Comparison of ENCODE assay signal across 1 fruit fly cellular context in genomic region chr2L:4971329-4971798, dm6.
TF ChIP-seq lines count a peak whose summit lies in the region.

Gene CG14043, plus strand, starts transcription at chr2L:4971702.

TF ChIP-seq in whole organism, embryonic, 481 proteins besides CTCF, POLR2A, EP300 and RAD21 (continued from another document and continues in another):
- TF ChIP-seq zfh1 (GFP tag; IDR thresholded peaks at IDR 0.05; lab: Robert Waterston, UW), result no peak
- no peak for TF ChIP-seq tgo (GFP tag; IDR thresholded peaks at IDR 0.05; lab: Robert Waterston, UW)
- TF ChIP-seq peb (GFP tag; IDR thresholded peaks at IDR 0.05; lab: Robert Waterston, UW), result no peak
- no peak for TF ChIP-seq CG6689 (GFP tag; IDR thresholded peaks at IDR 0.05; lab: Robert Waterston, UW)
- TF ChIP-seq lbe (GFP tag; optimal IDR thresholded peaks at IDR 0.05; lab: Kevin White, UChicago), result no peak
- peak; percentile 36 for TF ChIP-seq Bteb2 (GFP tag; optimal IDR thresholded peaks at IDR 0.05; lab: Kevin White, UChicago)
- TF ChIP-seq Blimp-1 (GFP tag; optimal IDR thresholded peaks at IDR 0.05; lab: Kevin White, UChicago), result no peak
- no peak for TF ChIP-seq CG13296 (GFP tag; optimal IDR thresholded peaks at IDR 0.05; lab: Kevin White, UChicago)
- peak; percentile 59 for TF ChIP-seq slbo (GFP tag; IDR thresholded peaks at IDR 0.05; lab: Robert Waterston, UW)
- TF ChIP-seq CG10267 (tag; optimal IDR thresholded peaks at IDR 0.05; lab: Kevin White, UChicago), result peak; percentile 68
- no peak for TF ChIP-seq prd (optimal IDR thresholded peaks at IDR 0.05; lab: Kevin White, UChicago)
- peak; percentile 54; the same call in 2 of the 3 replicates for TF ChIP-seq prd (GFP tag; IDR thresholded peaks at IDR 0.05; lab: Robert Waterston, UW)
- no peak for TF ChIP-seq CG2678 (tag; optimal IDR thresholded peaks at IDR 0.05; lab: Kevin White, UChicago)
- peak; percentile 2 for TF ChIP-seq CG15479 (GFP tag; optimal IDR thresholded peaks at IDR 0.05; lab: Kevin White, UChicago)
- TF ChIP-seq CG13424 (tag; optimal IDR thresholded peaks at IDR 0.05; lab: Kevin White, UChicago), result peak; percentile 42
- no peak for TF ChIP-seq p53 (GFP tag; optimal IDR thresholded peaks at IDR 0.05; lab: Kevin White, UChicago)
- no peak for TF ChIP-seq dati (GFP tag; IDR thresholded peaks at IDR 0.05; lab: Robert Waterston, UW)
- TF ChIP-seq Dbx (GFP tag; IDR thresholded peaks at IDR 0.05; lab: Robert Waterston, UW), result no peak
- TF ChIP-seq CG4854 (GFP tag; optimal IDR thresholded peaks at IDR 0.05; lab: Kevin White, UChicago), result no peak
- TF ChIP-seq dysf (GFP tag; IDR thresholded peaks at IDR 0.05; lab: Robert Waterston, UW), result no peak
- no peak for TF ChIP-seq Abd-B (GFP tag; optimal IDR thresholded peaks at IDR 0.05; lab: Kevin White, UChicago)
- no peak for TF ChIP-seq Tbp (GFP tag; optimal IDR thresholded peaks at IDR 0.05; lab: Kevin White, UChicago)
- TF ChIP-seq CG16779 (GFP tag; IDR thresholded peaks at IDR 0.05; lab: Robert Waterston, UW), result no peak
- no peak for TF ChIP-seq PHDP (tag; optimal IDR thresholded peaks at IDR 0.05; lab: Kevin White, UChicago)
- TF ChIP-seq CG8924 (tag; optimal IDR thresholded peaks at IDR 0.05; lab: Kevin White, UChicago), result peak; percentile 66
- TF ChIP-seq Fer1 (GFP tag; optimal IDR thresholded peaks at IDR 0.05; lab: Kevin White, UChicago), result no peak
- TF ChIP-seq hb (GFP tag; IDR thresholded peaks at IDR 0.05; lab: Robert Waterston, UW; ENCODE audit: partially characterized antibody), result no peak
- TF ChIP-seq gsb (GFP tag; IDR thresholded peaks at IDR 0.05; lab: Robert Waterston, UW), result no peak
- TF ChIP-seq B-H1 (GFP tag; IDR thresholded peaks at IDR 0.05; lab: Robert Waterston, UW), result no peak
- no peak for TF ChIP-seq CG6272 (GFP tag; IDR thresholded peaks at IDR 0.05; lab: Robert Waterston, UW)
- TF ChIP-seq mam (GFP tag; optimal IDR thresholded peaks at IDR 0.05; lab: Kevin White, UChicago), result peak; percentile 36
- TF ChIP-seq CG18262 (tag; optimal IDR thresholded peaks at IDR 0.05; lab: Kevin White, UChicago), result peak; percentile 31
- TF ChIP-seq Deaf1 (tag; optimal IDR thresholded peaks at IDR 0.05; lab: Kevin White, UChicago), result no peak
- no peak for TF ChIP-seq cato (GFP tag; optimal IDR thresholded peaks at IDR 0.05; lab: Kevin White, UChicago; ENCODE audit: borderline replicate concordance)
- TF ChIP-seq bowl (GFP tag; IDR thresholded peaks at IDR 0.05; lab: Robert Waterston, UW), result no peak
- no peak for TF ChIP-seq sr (GFP tag; IDR thresholded peaks at IDR 0.05; lab: Robert Waterston, UW)
- TF ChIP-seq Six4 (GFP tag; optimal IDR thresholded peaks at IDR 0.05; lab: Kevin White, UChicago), result no peak
- peak in 1 of 2 experiments; percentile 38 for TF ChIP-seq dpn (GFP tag; optimal IDR thresholded peaks at IDR 0.05; lab: Kevin White, UChicago)
- TF ChIP-seq ci (GFP tag; IDR thresholded peaks at IDR 0.05; lab: Robert Waterston, UW), result no peak
- TF ChIP-seq Atf6 (GFP tag; IDR thresholded peaks at IDR 0.05; lab: Robert Waterston, UW), result no peak
- peak; percentile 78 for TF ChIP-seq Dp (GFP tag; optimal IDR thresholded peaks at IDR 0.05; lab: Kevin White, UChicago)
- TF ChIP-seq sc (optimal IDR thresholded peaks at IDR 0.05; lab: Kevin White, UChicago), result no peak
- no peak for TF ChIP-seq sc (GFP tag; optimal IDR thresholded peaks at IDR 0.05; lab: Kevin White, UChicago)
- TF ChIP-seq CG1832 (GFP tag; optimal IDR thresholded peaks at IDR 0.05; lab: Kevin White, UChicago), result no peak
- peak; percentile 55 for TF ChIP-seq CG2116 (GFP tag; optimal IDR thresholded peaks at IDR 0.05; lab: Kevin White, UChicago)
- TF ChIP-seq Doc3 (GFP tag; IDR thresholded peaks at IDR 0.05; lab: Robert Waterston, UW; ENCODE audit: partially characterized antibody), result no peak
- TF ChIP-seq Lhr (GFP tag; optimal IDR thresholded peaks at IDR 0.05; lab: Kevin White, UChicago), result peak; percentile 85
- TF ChIP-seq CG11560 (tag; IDR thresholded peaks at IDR 0.05; lab: Robert Waterston, UW), result peak; percentile 32; the same call in 1 of the 3 replicates
- peak; percentile 1 for TF ChIP-seq CG8290 (GFP tag; optimal IDR thresholded peaks at IDR 0.05; lab: Kevin White, UChicago)
- no peak for TF ChIP-seq CG8290 (tag; optimal IDR thresholded peaks at IDR 0.05; lab: Kevin White, UChicago)
- TF ChIP-seq CG16863 (GFP tag; optimal IDR thresholded peaks at IDR 0.05; lab: Kevin White, UChicago), result no peak
- TF ChIP-seq CG9932 (GFP tag; IDR thresholded peaks at IDR 0.05; lab: Robert Waterston, UW), result peak; percentile 37; the same call in 1 of the 2 replicates
- no peak for TF ChIP-seq CG33557 (GFP tag; optimal IDR thresholded peaks at IDR 0.05; lab: Kevin White, UChicago)
- TF ChIP-seq mld (GFP tag; IDR thresholded peaks at IDR 0.05; lab: Robert Waterston, UW; ENCODE audit: partially characterized antibody), result no peak
- no peak for TF ChIP-seq fd96Cb (tag; optimal IDR thresholded peaks at IDR 0.05; lab: Kevin White, UChicago)
- peak; percentile 61 for TF ChIP-seq slou (GFP tag; optimal IDR thresholded peaks at IDR 0.05; lab: Kevin White, UChicago)
- TF ChIP-seq Sry-β (GFP tag; optimal IDR thresholded peaks at IDR 0.05; lab: Kevin White, UChicago), result no peak
- TF ChIP-seq CG8281 (tag; optimal IDR thresholded peaks at IDR 0.05; lab: Kevin White, UChicago), result no peak
- TF ChIP-seq Ets65A (GFP tag; lab: Kevin White, UChicago), result peak; percentile 61
- TF ChIP-seq ato (GFP tag; IDR thresholded peaks at IDR 0.05; lab: Robert Waterston, UW; ENCODE audit: partially characterized antibody), result no peak
- TF ChIP-seq CG10274 (GFP tag; optimal IDR thresholded peaks at IDR 0.05; lab: Kevin White, UChicago), result no peak
- no peak for TF ChIP-seq h (optimal IDR thresholded peaks at IDR 0.05; lab: Kevin White, UChicago)
- TF ChIP-seq nerfin-2 (GFP tag; IDR thresholded peaks at IDR 0.05; lab: Robert Waterston, UW; ENCODE audit: partially characterized antibody), result no peak
- no peak for TF ChIP-seq psq (GFP tag; optimal IDR thresholded peaks at IDR 0.05; lab: Kevin White, UChicago)
- TF ChIP-seq BEAF-32 (GFP tag; optimal IDR thresholded peaks at IDR 0.05; lab: Kevin White, UChicago), result peak; percentile 59
- peak; percentile 86 for TF ChIP-seq trem (tag; optimal IDR thresholded peaks at IDR 0.05; lab: Kevin White, UChicago)
- peak; percentile 51 for TF ChIP-seq CG17829 (tag; optimal IDR thresholded peaks at IDR 0.05; lab: Kevin White, UChicago)
- no peak for TF ChIP-seq Sox102F (GFP tag; optimal IDR thresholded peaks at IDR 0.05; lab: Kevin White, UChicago)
- no peak for TF ChIP-seq CG8765 (GFP tag; IDR thresholded peaks at IDR 0.05; lab: Robert Waterston, UW)
- no peak for TF ChIP-seq vnd (GFP tag; IDR thresholded peaks at IDR 0.05; lab: Robert Waterston, UW; ENCODE audit: partially characterized antibody)
- TF ChIP-seq Chrac-16 (GFP tag; optimal IDR thresholded peaks at IDR 0.05; lab: Kevin White, UChicago), result peak; percentile 17
- TF ChIP-seq unpg (GFP tag; optimal IDR thresholded peaks at IDR 0.05; lab: Kevin White, UChicago), result no peak
- TF ChIP-seq pfk (GFP tag; optimal IDR thresholded peaks at IDR 0.05; lab: Kevin White, UChicago), result no peak
- TF ChIP-seq MBD-R2 (GFP tag; IDR thresholded peaks at IDR 0.05; lab: Robert Waterston, UW), result peak; percentile 69
- no peak for TF ChIP-seq Hand (GFP tag; optimal IDR thresholded peaks at IDR 0.05; lab: Kevin White, UChicago)
- TF ChIP-seq so (GFP tag; IDR thresholded peaks at IDR 0.05; lab: Robert Waterston, UW), result no peak
- TF ChIP-seq CG12942 (GFP tag; optimal IDR thresholded peaks at IDR 0.05; lab: Kevin White, UChicago), result no peak
- TF ChIP-seq CG17361 (GFP tag; IDR thresholded peaks at IDR 0.05; lab: Robert Waterston, UW), result peak; percentile 8; the same call in 1 of the 3 replicates
- peak; percentile 3 for TF ChIP-seq Hr3 (GFP tag; optimal IDR thresholded peaks at IDR 0.05; lab: Kevin White, UChicago)
- TF ChIP-seq pum (GFP tag; optimal IDR thresholded peaks at IDR 0.05; lab: Kevin White, UChicago), result peak; percentile 22
- TF ChIP-seq CG10209 (GFP tag; optimal IDR thresholded peaks at IDR 0.05; lab: Kevin White, UChicago), result no peak
- no peak for TF ChIP-seq en (GFP tag; optimal IDR thresholded peaks at IDR 0.05; lab: Kevin White, UChicago)
- TF ChIP-seq gt (GFP tag; IDR thresholded peaks at IDR 0.05; lab: Robert Waterston, UW), result no peak
- TF ChIP-seq Lim3 (GFP tag; IDR thresholded peaks at IDR 0.05; lab: Robert Waterston, UW), result no peak
- peak; percentile 39 for TF ChIP-seq pho (GFP tag; optimal IDR thresholded peaks at IDR 0.05; lab: Kevin White, UChicago)
- TF ChIP-seq pzg (GFP tag; optimal IDR thresholded peaks at IDR 0.05; lab: Kevin White, UChicago), result peak; percentile 94
- no peak for TF ChIP-seq Xrp1 (GFP tag; IDR thresholded peaks at IDR 0.05; lab: Robert Waterston, UW)
- no peak for TF ChIP-seq Meics (GFP tag; optimal IDR thresholded peaks at IDR 0.05; lab: Kevin White, UChicago)
- no peak for TF ChIP-seq CG8359 (GFP tag; optimal IDR thresholded peaks at IDR 0.05; lab: Kevin White, UChicago; ENCODE audit: borderline replicate concordance)
- no peak for TF ChIP-seq sna (GFP tag; IDR thresholded peaks at IDR 0.05; lab: Robert Waterston, UW; ENCODE audit: partially characterized antibody)
- TF ChIP-seq Jarid2 (GFP tag; optimal IDR thresholded peaks at IDR 0.05; lab: Kevin White, UChicago), result no peak
- TF ChIP-seq Myb (GFP tag; optimal IDR thresholded peaks at IDR 0.05; lab: Kevin White, UChicago), result peak; percentile 56
- peak; percentile 91 for TF ChIP-seq CG7928 (GFP tag; optimal IDR thresholded peaks at IDR 0.05; lab: Kevin White, UChicago)
- no peak for TF ChIP-seq pan (optimal IDR thresholded peaks at IDR 0.05; lab: Kevin White, UChicago)
- TF ChIP-seq pan (GFP tag; optimal IDR thresholded peaks at IDR 0.05 in 1 of 2, IDR thresholded peaks at IDR 0.05 in 1 of 2), result no peak
- no peak for TF ChIP-seq CG3726 (GFP tag; IDR thresholded peaks at IDR 0.05; lab: Robert Waterston, UW)
- TF ChIP-seq CoRest (tag; optimal IDR thresholded peaks at IDR 0.05; lab: Kevin White, UChicago), result peak; percentile 60
- no peak for TF ChIP-seq CG31224 (GFP tag; IDR thresholded peaks at IDR 0.05; lab: Robert Waterston, UW)
- TF ChIP-seq Hsf (GFP tag; optimal IDR thresholded peaks at IDR 0.05; lab: Kevin White, UChicago), result peak; percentile 48
- TF ChIP-seq Med (GFP tag; lab: Kevin White, UChicago), result peak; percentile 73
- no peak for TF ChIP-seq CG10462 (GFP tag; optimal IDR thresholded peaks at IDR 0.05; lab: Kevin White, UChicago)
- peak; percentile 40 for TF ChIP-seq CG7786 (GFP tag; optimal IDR thresholded peaks at IDR 0.05; lab: Kevin White, UChicago)
- no peak for TF ChIP-seq CG9215 (GFP tag; IDR thresholded peaks at IDR 0.05; lab: Robert Waterston, UW)
- no peak for TF ChIP-seq CG2129 (GFP tag; IDR thresholded peaks at IDR 0.05; lab: Robert Waterston, UW; ENCODE audit: partially characterized antibody)
- peak; percentile 37 for TF ChIP-seq chn (GFP tag; optimal IDR thresholded peaks at IDR 0.05; lab: Kevin White, UChicago)
- TF ChIP-seq CG12391 (tag; optimal IDR thresholded peaks at IDR 0.05; lab: Kevin White, UChicago), result peak; percentile 74
- TF ChIP-seq Pdp1 (GFP tag; optimal IDR thresholded peaks at IDR 0.05; lab: Kevin White, UChicago), result peak in 1 of 2 experiments; percentile 95
- TF ChIP-seq row (GFP tag; IDR thresholded peaks at IDR 0.05; lab: Robert Waterston, UW), result peak; percentile 55
- TF ChIP-seq CG6254 (GFP tag; optimal IDR thresholded peaks at IDR 0.05; lab: Kevin White, UChicago), result no peak
- TF ChIP-seq hkb (optimal IDR thresholded peaks at IDR 0.05; lab: Kevin White, UChicago), result peak; percentile 64
- TF ChIP-seq hkb (GFP tag; IDR thresholded peaks at IDR 0.05; lab: Robert Waterston, UW), result no peak
- no peak for TF ChIP-seq CG4360 (GFP tag; IDR thresholded peaks at IDR 0.05; lab: Robert Waterston, UW)
- no peak for TF ChIP-seq CG14860 (GFP tag; IDR thresholded peaks at IDR 0.05; lab: Robert Waterston, UW; ENCODE audit: partially characterized antibody)
- no peak for TF ChIP-seq Sox100B (GFP tag; optimal IDR thresholded peaks at IDR 0.05; lab: Kevin White, UChicago)
- no peak for TF ChIP-seq otp (GFP tag; IDR thresholded peaks at IDR 0.05; lab: Robert Waterston, UW)
- TF ChIP-seq ken (GFP tag; IDR thresholded peaks at IDR 0.05; lab: Robert Waterston, UW), result no peak; the same call in 2 of the 3 replicates
- TF ChIP-seq hbn (GFP tag; IDR thresholded peaks at IDR 0.05; lab: Robert Waterston, UW; ENCODE audit: partially characterized antibody), result peak; percentile 38; the same call in 1 of the 2 replicates
- TF ChIP-seq CG31365 (tag; optimal IDR thresholded peaks at IDR 0.05; lab: Kevin White, UChicago), result no peak
- TF ChIP-seq CG13775 (GFP tag; optimal IDR thresholded peaks at IDR 0.05; lab: Kevin White, UChicago), result peak; percentile 31
- no peak for TF ChIP-seq C15 (GFP tag; IDR thresholded peaks at IDR 0.05; lab: Robert Waterston, UW)
- no peak for TF ChIP-seq E2f1 (GFP tag; IDR thresholded peaks at IDR 0.05; lab: Robert Waterston, UW)
- TF ChIP-seq CG2120 (GFP tag; optimal IDR thresholded peaks at IDR 0.05; lab: Kevin White, UChicago), result peak; percentile 58
- TF ChIP-seq CG15514 (GFP tag; optimal IDR thresholded peaks at IDR 0.05; lab: Kevin White, UChicago), result peak; percentile 70
- peak; percentile 61 for TF ChIP-seq HmgD (GFP tag; optimal IDR thresholded peaks at IDR 0.05; lab: Kevin White, UChicago)
- TF ChIP-seq CG33213 (GFP tag; optimal IDR thresholded peaks at IDR 0.05; lab: Kevin White, UChicago), result peak; percentile 61
- peak; percentile 54 for TF ChIP-seq CG13624 (GFP tag; optimal IDR thresholded peaks at IDR 0.05; lab: Kevin White, UChicago)
- TF ChIP-seq CG1603 (tag; optimal IDR thresholded peaks at IDR 0.05; lab: Kevin White, UChicago), result peak; percentile 45
- TF ChIP-seq D19B (GFP tag; optimal IDR thresholded peaks at IDR 0.05; lab: Kevin White, UChicago), result no peak
- no peak for TF ChIP-seq esg (GFP tag; conservative IDR thresholded peaks at IDR 0.05; lab: Robert Waterston, UW)
- no peak for TF ChIP-seq CG1233 (GFP tag; optimal IDR thresholded peaks at IDR 0.05; lab: Kevin White, UChicago)
- TF ChIP-seq CG15601 (tag; optimal IDR thresholded peaks at IDR 0.05; lab: Kevin White, UChicago), result peak; percentile 51
- no peak for TF ChIP-seq BtbVII (GFP tag; optimal IDR thresholded peaks at IDR 0.05; lab: Kevin White, UChicago)
- no peak for TF ChIP-seq Hmx (GFP tag; optimal IDR thresholded peaks at IDR 0.05; lab: Kevin White, UChicago)
- peak; percentile 62 for TF ChIP-seq CG17186 (GFP tag; optimal IDR thresholded peaks at IDR 0.05; lab: Kevin White, UChicago)
- TF ChIP-seq al (GFP tag; IDR thresholded peaks at IDR 0.05; lab: Robert Waterston, UW), result 0 out of 2 replicates have a peak, but pooled peaks have one; percentile 30
- no peak for TF ChIP-seq shn (GFP tag; optimal IDR thresholded peaks at IDR 0.05; lab: Kevin White, UChicago)
